Fruit fly (Drosophila melanogaster) S2 (cell line): Measurements from ENCODE around the gene Prosalpha6T.

Experiments
- CG8478 ChIP-seq: fragments of >200 bp; optimal IDR thresholded peaks from 2 replicates; lab custom pipeline; 2018
- CTCF ChIP-seq, 2 experiments: fragments of >200 bp; optimal IDR thresholded peaks; 2 replicates each; lab custom pipeline; 2018

- TF ChIP-seq CTCF (optimal IDR thresholded peaks at IDR 0.05; lab: Kevin White, UChicago) = no peak
- no peak for TF ChIP-seq CG8478 (lab: Kevin White, UChicago)
Observed at dm6 chr2L:13205256-13205655, 26.6 kb upstream of the Prosalpha6T start.
